Fruit fly (Drosophila melanogaster) whole organism, embryonic: ENCODE measurements around the gene CG13609.

ENCODE experiments used
- Ada2b ChIP-seq: fragments of 200-800 bp; sonication (Bioruptor generic); IDR thresholded peaks from 2 replicates; pipeline ENCODE4 v1.3.6; 2022; ENCODE audit warnings: missing biosample characterization, missing genetic modification characterization
- Atf3 ChIP-seq: fragments of 200-800 bp; sonication (Bioruptor generic); optimal IDR thresholded peaks from 3 replicates; lab custom pipeline; 2016; ENCODE audit warnings: missing biosample characterization, missing genetic modification characterization
- B-H2 ChIP-seq: fragments of 200-800 bp; sonication (Bioruptor generic); optimal IDR thresholded peaks from 2 replicates; lab custom pipeline; 2018; ENCODE audit warnings: missing biosample characterization, mild to moderate bottlenecking, missing genetic modification characterization
- BtbVII ChIP-seq: fragments of 200-800 bp; sonication (Bioruptor generic); optimal IDR thresholded peaks from 3 replicates; lab custom pipeline; 2017; ENCODE audit warnings: missing biosample characterization, mild to moderate bottlenecking, missing genetic modification characterization
- CG10209 ChIP-seq: fragments of 200-800 bp; sonication (Bioruptor generic); optimal IDR thresholded peaks from 3 replicates; lab custom pipeline; 2017; ENCODE audit warnings: missing biosample characterization, mild to moderate bottlenecking, missing genetic modification characterization, missing genetic modification reagents
- CG10654 ChIP-seq: fragments of 200-800 bp; sonication (Bioruptor generic); optimal IDR thresholded peaks from 2 replicates; lab custom pipeline; 2016; ENCODE audit warnings: missing biosample characterization, missing genetic modification characterization
- CG10979 ChIP-seq: fragments of 200-800 bp; sonication (Bioruptor generic); optimal IDR thresholded peaks from 2 replicates; lab custom pipeline; 2018; ENCODE audit warnings: missing biosample characterization, mild to moderate bottlenecking, missing genetic modification characterization, moderate library complexity
- CG11247 ChIP-seq: fragments of 200-800 bp; sonication (Bioruptor generic); IDR thresholded peaks from 2 replicates; pipeline ENCODE4 v1.3.6; 2022; ENCODE audit warnings: missing biosample characterization, missing genetic modification characterization
- CG12071 ChIP-seq: fragments of 200-800 bp; sonication (Bioruptor generic); optimal IDR thresholded peaks from 3 replicates; lab custom pipeline; 2018; ENCODE audit warnings: missing biosample characterization, mild to moderate bottlenecking, missing genetic modification characterization
- CG12219 ChIP-seq: fragments of 200-800 bp; sonication (Bioruptor generic); optimal IDR thresholded peaks from 3 replicates; lab custom pipeline; 2018; ENCODE audit warnings: missing biosample characterization, mild to moderate bottlenecking, missing genetic modification characterization
- CG12942 ChIP-seq: fragments of 200-800 bp; sonication (Bioruptor generic); optimal IDR thresholded peaks from 3 replicates; lab custom pipeline; 2016; ENCODE audit warnings: missing biosample characterization, missing genetic modification characterization
- CG1529 ChIP-seq: fragments of 200-800 bp; sonication (Bioruptor generic); optimal IDR thresholded peaks from 3 replicates; lab custom pipeline; 2018; ENCODE audit warnings: missing biosample characterization, missing genetic modification characterization
- CG1603 ChIP-seq: fragments of 200-800 bp; sonication (Bioruptor generic); optimal IDR thresholded peaks from 2 replicates; lab custom pipeline; 2019; ENCODE audit warnings: missing biosample characterization, mild to moderate bottlenecking, missing genetic modification characterization, moderate library complexity
- CG16815 ChIP-seq: fragments of 200-800 bp; sonication (Bioruptor generic); optimal IDR thresholded peaks from 3 replicates; lab custom pipeline; 2017; ENCODE audit warnings: missing biosample characterization, mild to moderate bottlenecking, missing genetic modification characterization
- CG17385 ChIP-seq: fragments of 200-800 bp; sonication (Bioruptor generic); optimal IDR thresholded peaks from 3 replicates; lab custom pipeline; 2018; ENCODE audit warnings: missing biosample characterization, mild to moderate bottlenecking, missing genetic modification characterization
- CG2129 ChIP-seq: fragments of 200-800 bp; sonication (Bioruptor generic); IDR thresholded peaks from 2 replicates; pipeline ENCODE4 v1.3.6; 2022; ENCODE audit warnings: missing biosample characterization, missing genetic modification characterization; ENCODE audit not compliant: partially characterized antibody
- CG2202 ChIP-seq: fragments of 200-800 bp; sonication (Bioruptor generic); optimal IDR thresholded peaks from 2 replicates; lab custom pipeline; 2018; ENCODE audit warnings: missing biosample characterization, mild to moderate bottlenecking, missing genetic modification characterization
- CG3163 ChIP-seq: fragments of 200-800 bp; sonication (Bioruptor generic); optimal IDR thresholded peaks from 3 replicates; lab custom pipeline; 2016; ENCODE audit warnings: missing biosample characterization, missing genetic modification characterization
- CG5180 ChIP-seq: fragments of 200-800 bp; sonication (Bioruptor generic); optimal IDR thresholded peaks from 3 replicates; lab custom pipeline; 2017; ENCODE audit warnings: missing biosample characterization, missing genetic modification characterization, mild to moderate bottlenecking, moderate library complexity, missing genetic modification reagents
- CG6272 ChIP-seq: fragments of 200-800 bp; sonication (Bioruptor generic); IDR thresholded peaks from 2 replicates; pipeline ENCODE4 v1.3.6; 2022; ENCODE audit warnings: missing biosample characterization, missing genetic modification characterization
- CG6654 ChIP-seq: fragments of 200-800 bp; sonication (Bioruptor generic); optimal IDR thresholded peaks from 2 replicates; lab custom pipeline; 2017; ENCODE audit warnings: missing biosample characterization, mild to moderate bottlenecking, missing genetic modification characterization
- CG6765 ChIP-seq: fragments of 200-800 bp; sonication (Bioruptor generic); optimal IDR thresholded peaks from 3 replicates; lab custom pipeline; 2017; ENCODE audit warnings: missing biosample characterization, mild to moderate bottlenecking, missing genetic modification characterization
- CG6791 ChIP-seq: fragments of 200-800 bp; sonication (Bioruptor generic); IDR thresholded peaks from 3 replicates; pipeline ENCODE4 v1.3.6; 2022; ENCODE audit warnings: missing biosample characterization, missing genetic modification characterization; ENCODE audit not compliant: partially characterized antibody
- CG7928 ChIP-seq: fragments of 200-800 bp; sonication (Bioruptor generic); optimal IDR thresholded peaks from 2 replicates; lab custom pipeline; 2017; ENCODE audit warnings: missing biosample characterization, mild to moderate bottlenecking, missing genetic modification characterization
- CG9817 ChIP-seq: fragments of 200-800 bp; sonication (Bioruptor generic); optimal IDR thresholded peaks from 2 replicates; lab custom pipeline; 2018; ENCODE audit warnings: missing biosample characterization, mild to moderate bottlenecking, missing genetic modification characterization, moderate library complexity
- D19A ChIP-seq: fragments of 200-800 bp; optimal IDR thresholded peaks from 3 replicates; lab custom pipeline; 2019; ENCODE audit warnings: missing biosample characterization, mild to moderate bottlenecking, missing genetic modification characterization, moderate library complexity
- Dad ChIP-seq: fragments of 200-800 bp; sonication (Bioruptor generic); optimal IDR thresholded peaks from 3 replicates; lab custom pipeline; 2016; ENCODE audit warnings: missing biosample characterization, missing genetic modification characterization
- E2f2 ChIP-seq: fragments of 200-800 bp; sonication (Bioruptor generic); IDR thresholded peaks from 2 replicates; pipeline ENCODE4 v1.3.6; 2022; ENCODE audit warnings: missing biosample characterization, missing genetic modification characterization
- Ets65A ChIP-seq: fragments of 200-800 bp; sonication (Bioruptor generic); peaks from one replicate; lab custom pipeline; 2016; ENCODE audit warnings: missing biosample characterization, missing genetic modification characterization
- Fer1 ChIP-seq: fragments of 200-800 bp; sonication (Bioruptor generic); optimal IDR thresholded peaks from 2 replicates; lab custom pipeline; 2017; ENCODE audit warnings: missing biosample characterization, mild to moderate bottlenecking, missing genetic modification characterization
- Hey ChIP-seq: fragments of 200-800 bp; sonication (Bioruptor generic); optimal IDR thresholded peaks from 3 replicates; lab custom pipeline; 2018; ENCODE audit warnings: missing biosample characterization, mild to moderate bottlenecking, missing genetic modification characterization
- Hr39 ChIP-seq: fragments of >200 bp; optimal IDR thresholded peaks from 2 replicates; lab custom pipeline; 2017
- Mrtf ChIP-seq: fragments of 200-800 bp; sonication (Bioruptor generic); IDR thresholded peaks from 3 replicates; pipeline ENCODE4 v1.3.6; 2022; ENCODE audit warnings: missing biosample characterization, missing genetic modification characterization
- Nf-YB ChIP-seq: fragments of 200-800 bp; sonication (Bioruptor generic); optimal IDR thresholded peaks from 3 replicates; lab custom pipeline; 2019; ENCODE audit warnings: missing biosample characterization, mild to moderate bottlenecking, missing genetic modification characterization, moderate library complexity
- Tbp ChIP-seq: fragments of >200 bp; optimal IDR thresholded peaks from 2 replicates; lab custom pipeline; 2018; ENCODE audit warnings: missing biosample characterization, missing genetic modification characterization
- ci ChIP-seq: fragments of 200-800 bp; sonication (Bioruptor generic); IDR thresholded peaks from 3 replicates; pipeline ENCODE4 v1.3.6; 2022; ENCODE audit warnings: missing biosample characterization, missing genetic modification characterization
- crc ChIP-seq: fragments of 200-800 bp; sonication (Bioruptor generic); optimal IDR thresholded peaks from 2 replicates; lab custom pipeline; 2016; ENCODE audit warnings: missing biosample characterization, missing genetic modification characterization
- dm ChIP-seq: fragments of 200-800 bp; sonication (Bioruptor generic); optimal IDR thresholded peaks from 3 replicates; lab custom pipeline; 2016; ENCODE audit warnings: missing biosample characterization, missing genetic modification characterization
- gcm ChIP-seq: fragments of 200-800 bp; sonication (Bioruptor generic); optimal IDR thresholded peaks from 2 replicates; lab custom pipeline; 2019; ENCODE audit warnings: missing biosample characterization, mild to moderate bottlenecking, missing genetic modification characterization, moderate library complexity
- gsb ChIP-seq: fragments of 200-800 bp; sonication (Bioruptor generic); IDR thresholded peaks from 2 replicates; pipeline ENCODE4 v1.3.6; 2022; ENCODE audit warnings: missing biosample characterization, missing genetic modification characterization
- her ChIP-seq: fragments of 200-800 bp; sonication (Bioruptor generic); optimal IDR thresholded peaks from 2 replicates; lab custom pipeline; 2016; ENCODE audit warnings: missing biosample characterization, missing genetic modification characterization
- insv ChIP-seq, 2 experiments: fragments of 200-800 bp; sonication (Bioruptor generic); optimal IDR thresholded peaks; 3 replicates each; lab custom pipeline; 2016 to 2018; ENCODE audit warnings: missing biosample characterization in 2 of 2, missing genetic modification characterization in 2 of 2
- inv ChIP-seq: fragments of 200-800 bp; sonication (Bioruptor generic); IDR thresholded peaks from 2 replicates; pipeline ENCODE4 v1.3.6; 2022; ENCODE audit warnings: missing biosample characterization, missing genetic modification characterization; ENCODE audit not compliant: partially characterized antibody
- knrl ChIP-seq: fragments of 200-800 bp; sonication (Bioruptor generic); IDR thresholded peaks from 3 replicates; pipeline ENCODE4 v1.3.6; 2022; ENCODE audit warnings: missing biosample characterization, missing genetic modification characterization; ENCODE audit not compliant: partially characterized antibody
- maf-S ChIP-seq: fragments of 200-800 bp; sonication (Bioruptor generic); optimal IDR thresholded peaks from 2 replicates; lab custom pipeline; 2016; ENCODE audit warnings: missing biosample characterization, missing genetic modification characterization
- phol ChIP-seq: fragments of 200-800 bp; sonication (Bioruptor generic); optimal IDR thresholded peaks from 3 replicates; lab custom pipeline; 2018; ENCODE audit warnings: missing biosample characterization, mild to moderate bottlenecking, missing genetic modification characterization, moderate library complexity
- pzg ChIP-seq: fragments of 200-800 bp; sonication (Bioruptor generic); optimal IDR thresholded peaks from 3 replicates; lab custom pipeline; 2018; ENCODE audit warnings: missing biosample characterization, mild to moderate bottlenecking, missing genetic modification characterization, moderate library complexity
- sima ChIP-seq: fragments of 200-800 bp; sonication (Bioruptor generic); optimal IDR thresholded peaks from 2 replicates; lab custom pipeline; 2016; ENCODE audit warnings: missing biosample characterization, missing genetic modification characterization
- stc ChIP-seq: fragments of 200-800 bp; sonication (Bioruptor generic); IDR thresholded peaks from 2 replicates; pipeline ENCODE4 v1.3.6; 2022; ENCODE audit warnings: missing biosample characterization, missing genetic modification characterization
- sug ChIP-seq: fragments of 200-800 bp; optimal IDR thresholded peaks from 2 replicates; lab custom pipeline; 2019; ENCODE audit warnings: missing biosample characterization, mild to moderate bottlenecking, missing genetic modification characterization, moderate library complexity
- ttk ChIP-seq: fragments of 200-800 bp; sonication (Bioruptor generic); IDR thresholded peaks from 2 replicates; pipeline ENCODE4 v2.1.2; 2022; ENCODE audit warnings: missing biosample characterization, missing genetic modification characterization

The CG13609 gene

DNA sequence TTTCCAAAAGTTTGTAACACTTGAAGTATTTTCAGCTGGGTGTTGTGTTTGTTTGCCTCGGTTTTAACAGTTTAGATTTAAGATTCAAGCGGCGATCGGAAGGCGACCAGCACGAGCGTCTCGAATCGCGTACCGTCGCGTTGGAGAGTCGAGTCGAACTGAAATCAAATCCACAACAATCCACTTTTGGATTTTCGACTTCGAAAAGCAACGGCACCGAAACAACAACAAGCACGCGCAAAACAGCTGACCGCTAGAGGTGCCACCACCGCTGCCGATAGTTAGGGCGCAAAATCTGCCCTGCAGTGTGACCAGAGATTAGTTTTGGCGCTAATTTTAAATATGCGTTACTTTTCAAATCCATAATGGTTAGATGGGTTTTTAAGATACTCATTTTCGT is 44.2 kb downstream of the CG13609 start, which contains the start of gene jar (continued):
- TF ChIP-seq phol (peak; percentile 46), sima (no peak), Ada2b (no peak), CG12942 (no peak), pzg (GFP tag; lab: Kevin White, UChicago) (peak; percentile 97), CG7928 (peak; percentile 52), maf-S (GFP tag; lab: Kevin White, UChicago) (no peak), Tbp (GFP tag; lab: Kevin White, UChicago) (no peak), CG10209 (GFP tag; lab: Kevin White, UChicago) (peak; percentile 47), inv (peak; percentile 83), CG5180 (GFP tag; lab: Kevin White, UChicago) (peak; percentile 56), CG1529 (GFP tag; lab: Kevin White, UChicago) (no peak), gcm (GFP tag; lab: Kevin White, UChicago) (peak; percentile 63), CG10979 (tag; lab: Kevin White, UChicago) (peak; percentile 35), her (GFP tag; lab: Kevin White, UChicago) (peak; percentile 12), Hr39 (lab: Kevin White, UChicago) (no peak), Fer1 (GFP tag; lab: Kevin White, UChicago) (peak; percentile 72), crc (GFP tag; lab: Kevin White, UChicago) (no peak), CG6654 (GFP tag; lab: Kevin White, UChicago) (no peak), CG3163 (GFP tag; lab: Kevin White, UChicago) (no peak), dm (peak; percentile 36), Mrtf (no peak), sug (peak; percentile 38), Atf3 (GFP tag; lab: Kevin White, UChicago) (no peak), CG6765 (GFP tag; lab: Kevin White, UChicago) (no peak), knrl (GFP tag; lab: Robert Waterston, UW) (peak; percentile 88), CG2202 (tag; lab: Kevin White, UChicago) (peak; percentile 24), CG9817 (tag; lab: Kevin White, UChicago) (no peak), D19A (tag; lab: Kevin White, UChicago) (peak; percentile 34), CG11247 (GFP tag; lab: Robert Waterston, UW) (peak; percentile 11; the same call in 1 of the 2 replicates), Hey (tag; lab: Kevin White, UChicago) (peak; percentile 21), CG1603 (tag; lab: Kevin White, UChicago) (peak; percentile 90), CG6272 (GFP tag; lab: Robert Waterston, UW) (0 out of 2 replicates have a peak, but pooled peaks have one; percentile 19), CG6791 (GFP tag; lab: Robert Waterston, UW) (peak; percentile 91), CG2129 (GFP tag; lab: Robert Waterston, UW) (peak; percentile 70; the same call in 1 of the 2 replicates), Nf-YB (GFP tag; lab: Kevin White, UChicago) (peak; percentile 22), CG10654 (GFP tag; lab: Kevin White, UChicago) (no peak), gsb (GFP tag; lab: Robert Waterston, UW) (no peak), Dad (GFP tag; lab: Kevin White, UChicago) (peak; percentile 27), B-H2 (GFP tag; lab: Kevin White, UChicago) (peak; percentile 69), CG12219 (GFP tag; lab: Kevin White, UChicago) (no peak), CG12071 (GFP tag; lab: Kevin White, UChicago) (peak; percentile 71), BtbVII (GFP tag; lab: Kevin White, UChicago) (peak; percentile 45), CG16815 (GFP tag; lab: Kevin White, UChicago) (no peak), ttk (GFP tag; lab: Robert Waterston, UW) (no peak), ci (GFP tag; lab: Robert Waterston, UW) (peak; percentile 80; the same call in 2 of the 3 replicates), E2f2 (GFP tag; lab: Robert Waterston, UW) (peak; percentile 100), stc (GFP tag; lab: Robert Waterston, UW) (peak; percentile 57), insv (GFP tag; optimal IDR thresholded peaks at IDR 0.05; lab: Kevin White, UChicago) (peak in 1 of 2 experiments; percentile 73), CG17385 (GFP tag; lab: Kevin White, UChicago) (peak; percentile 54), Ets65A (GFP tag; lab: Kevin White, UChicago) (peak; percentile 79)
